Worm (Caenorhabditis elegans): ENCODE results near the gene lgc-25.

DNA sequence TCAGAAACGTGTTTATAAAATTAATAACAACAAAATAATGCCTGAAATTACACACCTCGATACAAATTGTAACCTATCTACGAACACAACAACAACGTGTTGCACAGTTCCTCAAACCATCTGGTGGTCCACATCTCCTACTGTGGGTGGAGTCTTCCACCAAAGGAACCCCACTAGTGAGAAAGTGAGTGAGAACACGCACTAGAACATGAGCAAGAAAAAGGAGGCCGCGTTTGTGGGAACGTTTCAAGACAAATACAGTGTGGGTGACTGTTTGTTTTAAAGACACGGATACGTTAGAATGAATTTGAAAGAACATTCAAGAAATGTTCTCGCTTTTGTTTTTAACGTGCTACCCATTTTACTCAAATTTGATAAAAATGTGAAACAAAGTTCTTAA lies 24.9 kb upstream of the lgc-25 start, which contains the start of gene ceh-36:
- TF ChIP-seq tra-4 (tag; optimal IDR thresholded peaks at IDR 0.05), result no peak
- no peak for TF ChIP-seq ceh-13 (GFP tag; optimal IDR thresholded peaks at IDR 0.05)
- no peak for TF ChIP-seq ceh-36 (tag; optimal IDR thresholded peaks at IDR 0.05)
- TF ChIP-seq hmg-4 (GFP tag; optimal IDR thresholded peaks at IDR 0.05), result no peak
- no peak for TF ChIP-seq ama-1 (optimal IDR thresholded peaks at IDR 0.05)
- TF ChIP-seq sea-1 (GFP tag; conservative IDR thresholded peaks at IDR 0.05), result no peak
- no peak for TF ChIP-seq ets-7 (tag; optimal IDR thresholded peaks at IDR 0.05)
- no peak for TF ChIP-seq tbx-11 (GFP tag; IDR thresholded peaks at IDR 0.05)

All from whole organism, early embryonic.